Worm (Caenorhabditis elegans) whole organism, young adult: ENCODE data around the gene lin-52.

Source experiments
- F55B11.4 ChIP-seq: sonication (generic microtip); optimal IDR thresholded peaks from 2 replicates; lab custom pipeline; 2016; ENCODE audit warnings: missing compliant biosample characterization, missing genetic modification characterization, borderline replicate concordance; ENCODE audit not compliant: insufficient read depth
- efl-1 ChIP-seq: fragments of 150-350 bp; optimal IDR thresholded peaks from 2 replicates; lab custom pipeline; 2014; ENCODE audit warnings: missing biosample characterization, missing genetic modification reagents, missing genetic modification characterization
- unc-130 ChIP-seq: sonication (generic microtip); optimal IDR thresholded peaks from 2 replicates; lab custom pipeline; 2016; ENCODE audit warnings: missing genetic modification reagents, missing genetic modification characterization, missing compliant biosample characterization
- unc-62 ChIP-seq: fragments of 150-350 bp; optimal IDR thresholded peaks from 2 replicates; lab custom pipeline; 2014; ENCODE audit warnings: missing biosample characterization, missing genetic modification reagents, missing genetic modification characterization

- no peak for TF ChIP-seq F55B11.4 (tag; lab: Kevin White, UChicago)
- no peak for TF ChIP-seq efl-1 (GFP tag; lab: Kevin White, UChicago)
- TF ChIP-seq unc-62 = no peak
- no peak for TF ChIP-seq unc-130 (GFP tag; lab: Kevin White, UChicago)
Measured at ce11 chrIII:9862469-9862868, 37.9 kb upstream of the lin-52 start.
